Worm (Caenorhabditis elegans) whole organism, young adult: ENCODE data around the gene fbxa-215.

ENCODE experiments used
- B0019.2 ChIP-seq: fragments of 200-800 bp; sonication (Bioruptor generic); conservative IDR thresholded peaks from 2 replicates; pipeline ENCODE4 v1.3.6; 2022; ENCODE audit warnings: missing genetic modification reagents, missing genetic modification characterization, missing compliant biosample characterization
- B0261.1 ChIP-seq: sonication (generic microtip); optimal IDR thresholded peaks from 2 replicates; lab custom pipeline; 2016; ENCODE audit warnings: mild to moderate bottlenecking, missing genetic modification characterization, moderate library complexity, missing compliant biosample characterization
- C06A6.2 ChIP-seq: fragments of 200-800 bp; sonication (Bioruptor generic); conservative IDR thresholded peaks from 2 replicates; pipeline ENCODE4 v1.3.6; 2022; ENCODE audit warnings: missing genetic modification characterization, missing compliant biosample characterization
- F23B12.7 ChIP-seq: sonication (generic microtip); optimal IDR thresholded peaks from 2 replicates; lab custom pipeline; 2017; ENCODE audit warnings: missing genetic modification characterization, mild to moderate bottlenecking, missing compliant biosample characterization, antibody characterized with exemption, moderate library complexity; ENCODE audit not compliant: insufficient read depth
- F33H1.4 ChIP-seq: fragments of 200-800 bp; sonication (Bioruptor generic); IDR thresholded peaks from 2 replicates; pipeline ENCODE4 v1.3.6; 2022; ENCODE audit warnings: missing genetic modification reagents, missing genetic modification characterization, missing compliant biosample characterization
- F49E8.2 ChIP-seq: sonication (generic microtip); optimal IDR thresholded peaks from 3 replicates; lab custom pipeline; 2017; ENCODE audit warnings: missing genetic modification characterization, mild to moderate bottlenecking, missing compliant biosample characterization, antibody characterized with exemption, moderate library complexity; ENCODE audit not compliant: insufficient read depth
- F55B11.4 ChIP-seq: sonication (generic microtip); optimal IDR thresholded peaks from 2 replicates; lab custom pipeline; 2016; ENCODE audit warnings: missing compliant biosample characterization, missing genetic modification characterization, borderline replicate concordance; ENCODE audit not compliant: insufficient read depth
- K11D2.4 ChIP-seq: fragments of 200-800 bp; sonication (Bioruptor generic); IDR thresholded peaks from 2 replicates; pipeline ENCODE4 v1.3.6; 2022; ENCODE audit warnings: missing genetic modification reagents, missing genetic modification characterization, missing compliant biosample characterization
- K12H6.12 ChIP-seq: fragments of 200-800 bp; sonication (Bioruptor generic); optimal IDR thresholded peaks from 2 replicates; lab custom pipeline; 2018; ENCODE audit warnings: mild to moderate bottlenecking, missing genetic modification characterization, missing compliant biosample characterization
- T26A5.8 ChIP-seq: sonication (generic microtip); optimal IDR thresholded peaks from 2 replicates; lab custom pipeline; 2016; ENCODE audit warnings: missing genetic modification characterization, missing compliant biosample characterization
- ZK185.1 ChIP-seq: sonication (generic microtip); optimal IDR thresholded peaks from 2 replicates; lab custom pipeline; 2016; ENCODE audit warnings: mild to moderate bottlenecking, missing genetic modification characterization, missing compliant biosample characterization; ENCODE audit not compliant: poor library complexity, severe bottlenecking
- ama-1 ChIP-seq, 3 experiments: fragments of 150-350 bp in 1 of 3; sonication (generic microtip) in 2 of 3; optimal IDR thresholded peaks; 2 replicates each; lab custom pipeline; 2014 to 2018; ENCODE audit warnings: missing biosample characterization in 2 of 3, missing genetic modification characterization in 2 of 3, missing genetic modification reagents in 2 of 3
- athp-1 ChIP-seq: sonication (generic microtip); optimal IDR thresholded peaks from 2 replicates; lab custom pipeline; 2017; ENCODE audit warnings: mild to moderate bottlenecking, missing genetic modification characterization, missing compliant biosample characterization
- attf-5 ChIP-seq: fragments of 200-800 bp; sonication (Bioruptor generic); optimal IDR thresholded peaks from 2 replicates; lab custom pipeline; 2018; ENCODE audit warnings: mild to moderate bottlenecking, missing genetic modification characterization, missing compliant biosample characterization
- cebp-1 ChIP-seq, 2 experiments: fragments of 200-800 bp in 1 of 2; sonication (Bioruptor generic) in 1 of 2; sonication (generic microtip) in 1 of 2; IDR thresholded peaks in 1 of 2; optimal IDR thresholded peaks in 1 of 2; 2 replicates each; pipeline versions ENCODE4 v1.3.6 to Lab custom; 2017 to 2022; ENCODE audit warnings: missing compliant biosample characterization in 2 of 2, missing genetic modification characterization in 2 of 2, mild to moderate bottlenecking in 1 of 2, missing genetic modification reagents in 1 of 2, moderate library complexity in 1 of 2
- ceh-27 ChIP-seq: fragments of 200-800 bp; sonication (Bioruptor generic); optimal IDR thresholded peaks from 2 replicates; lab custom pipeline; 2018; ENCODE audit warnings: mild to moderate bottlenecking, missing genetic modification characterization, moderate library complexity, missing compliant biosample characterization
- ceh-40 ChIP-seq: fragments of 200-800 bp; sonication (Bioruptor generic); IDR thresholded peaks from 2 replicates; pipeline ENCODE4 v1.3.6; 2022; ENCODE audit warnings: missing genetic modification characterization, missing compliant biosample characterization
- dpff-1 ChIP-seq: sonication (generic microtip); optimal IDR thresholded peaks from 2 replicates; lab custom pipeline; 2017; ENCODE audit warnings: mild to moderate bottlenecking, missing genetic modification characterization, missing compliant biosample characterization
- efl-1 ChIP-seq: fragments of 150-350 bp; optimal IDR thresholded peaks from 2 replicates; lab custom pipeline; 2014; ENCODE audit warnings: missing biosample characterization, missing genetic modification reagents, missing genetic modification characterization
- him-1 ChIP-seq: sonication (generic microtip); optimal IDR thresholded peaks from 2 replicates; lab custom pipeline; 2016; ENCODE audit warnings: missing genotype, missing genetic modification reagents, missing genetic modification characterization, missing compliant biosample characterization
- hmg-1.2 ChIP-seq: fragments of 200-800 bp; sonication (Bioruptor generic); IDR thresholded peaks from 2 replicates; pipeline ENCODE4 v1.3.6; 2022; ENCODE audit warnings: missing genetic modification reagents, missing genetic modification characterization, missing compliant biosample characterization
- lag-1 ChIP-seq: fragments of 200-800 bp; sonication (Bioruptor generic); IDR thresholded peaks from 2 replicates; pipeline ENCODE4 v1.3.6; 2022; ENCODE audit warnings: missing genetic modification reagents, missing genetic modification characterization, missing compliant biosample characterization
- lin-26 ChIP-seq: fragments of 200-800 bp; sonication (Bioruptor generic); IDR thresholded peaks from 2 replicates; pipeline ENCODE4 v1.3.6; 2022; ENCODE audit warnings: missing genetic modification reagents, missing genetic modification characterization, missing compliant biosample characterization
- lin-54 ChIP-seq: fragments of 200-800 bp; sonication (Bioruptor generic); optimal IDR thresholded peaks from 2 replicates; lab custom pipeline; 2018; ENCODE audit warnings: mild to moderate bottlenecking, missing genetic modification characterization, missing compliant biosample characterization
- lir-1 ChIP-seq: fragments of 200-800 bp; sonication (Bioruptor generic); conservative IDR thresholded peaks from 2 replicates; pipeline ENCODE4 v1.3.6; 2022; ENCODE audit warnings: missing genetic modification reagents, missing genetic modification characterization, missing compliant biosample characterization
- lsl-1 ChIP-seq: fragments of 200-800 bp; sonication (Bioruptor generic); optimal IDR thresholded peaks from 2 replicates; lab custom pipeline; 2018; ENCODE audit warnings: mild to moderate bottlenecking, missing genetic modification characterization, moderate library complexity, missing compliant biosample characterization
- madf-8 ChIP-seq: fragments of 200-800 bp; sonication (Bioruptor generic); conservative IDR thresholded peaks from 2 replicates; pipeline ENCODE4 v1.3.6; 2022; ENCODE audit warnings: missing genetic modification reagents, missing genetic modification characterization, missing compliant biosample characterization
- mel-28 ChIP-seq: sonication (generic microtip); optimal IDR thresholded peaks from 2 replicates; lab custom pipeline; 2016; ENCODE audit warnings: borderline replicate concordance, mild to moderate bottlenecking, missing genetic modification characterization, missing compliant biosample characterization
- mes-4 ChIP-seq: sonication (generic microtip); optimal IDR thresholded peaks from 2 replicates; lab custom pipeline; 2016; ENCODE audit warnings: missing genotype, missing genetic modification characterization, missing compliant biosample characterization
- mxl-1 ChIP-seq: sonication (generic microtip); optimal IDR thresholded peaks from 2 replicates; lab custom pipeline; 2016; ENCODE audit warnings: missing genetic modification characterization, missing compliant biosample characterization
- nhr-179 ChIP-seq: sonication (generic microtip); optimal IDR thresholded peaks from 2 replicates; lab custom pipeline; 2016; ENCODE audit warnings: mild to moderate bottlenecking, missing genetic modification characterization, missing compliant biosample characterization
- nhr-90 ChIP-seq: sonication (generic microtip); optimal IDR thresholded peaks from 2 replicates; lab custom pipeline; 2016; ENCODE audit warnings: missing genotype, mild to moderate bottlenecking, missing genetic modification characterization, missing compliant biosample characterization
- pbrm-1 ChIP-seq: fragments of 200-800 bp; sonication (Bioruptor generic); IDR thresholded peaks from 2 replicates; pipeline ENCODE4 v1.3.6; 2022; ENCODE audit warnings: missing genetic modification reagents, missing genetic modification characterization, missing compliant biosample characterization
- rcor-1 ChIP-seq: fragments of 200-800 bp; sonication (Bioruptor generic); IDR thresholded peaks from 2 replicates; pipeline ENCODE4 v1.3.6; 2022; ENCODE audit warnings: missing genetic modification reagents, missing genetic modification characterization, missing compliant biosample characterization
- rec-8 ChIP-seq, 2 experiments: sonication (generic microtip); optimal IDR thresholded peaks; 2 replicates each; lab custom pipeline; 2016; ENCODE audit warnings: mild to moderate bottlenecking in 2 of 2, missing genetic modification characterization in 2 of 2, missing genetic modification reagents in 2 of 2, missing genotype in 2 of 2, missing biosample characterization in 1 of 2, missing compliant biosample characterization in 1 of 2, moderate library complexity in 1 of 2
- rpc-1 ChIP-seq, 2 experiments: fragments of 150-350 bp in 1 of 2; sonication (generic microtip) in 1 of 2; optimal IDR thresholded peaks; 2 replicates each; lab custom pipeline; 2014 to 2018; ENCODE audit warnings: missing biosample characterization in 1 of 2, missing genetic modification characterization in 1 of 2, missing genetic modification reagents in 1 of 2, missing genotype in 1 of 2
- snpc-1.3 ChIP-seq: sonication (generic microtip); optimal IDR thresholded peaks from 2 replicates; lab custom pipeline; 2017; ENCODE audit warnings: missing genetic modification characterization, mild to moderate bottlenecking, missing compliant biosample characterization, antibody characterized with exemption, moderate library complexity, missing genotype, missing genetic modification reagents; ENCODE audit not compliant: insufficient read depth
- snpc-4 ChIP-seq, 5 experiments: fragments of 150-350 bp in 1 of 5; sonication (generic microtip) in 4 of 5; optimal IDR thresholded peaks; 2 replicates each; lab custom pipeline; 2014 to 2018; ENCODE audit warnings: missing genetic modification characterization in 5 of 5, missing biosample characterization in 3 of 5, antibody characterized with exemption in 2 of 5, mild to moderate bottlenecking in 2 of 5, missing compliant biosample characterization in 2 of 5, missing genotype in 2 of 5, moderate library complexity in 2 of 5, missing genetic modification reagents in 1 of 5
- tbp1 ChIP-seq: fragments of 200-800 bp; sonication (Bioruptor generic); optimal IDR thresholded peaks from 2 replicates; lab custom pipeline; 2018; ENCODE audit warnings: mild to moderate bottlenecking, missing genetic modification characterization, missing compliant biosample characterization
- unc-130 ChIP-seq: sonication (generic microtip); optimal IDR thresholded peaks from 2 replicates; lab custom pipeline; 2016; ENCODE audit warnings: missing genetic modification reagents, missing genetic modification characterization, missing compliant biosample characterization
- unc-62 ChIP-seq: fragments of 150-350 bp; optimal IDR thresholded peaks from 2 replicates; lab custom pipeline; 2014; ENCODE audit warnings: missing biosample characterization, missing genetic modification reagents, missing genetic modification characterization
- ztf-18 ChIP-seq: sonication (generic microtip); optimal IDR thresholded peaks from 2 replicates; lab custom pipeline; 2016; ENCODE audit warnings: missing genotype, mild to moderate bottlenecking, missing genetic modification characterization, missing compliant biosample characterization
- ztf-22 ChIP-seq: fragments of 200-800 bp; sonication (Bioruptor generic); optimal IDR thresholded peaks from 2 replicates; lab custom pipeline; 2018; ENCODE audit warnings: mild to moderate bottlenecking, missing genetic modification characterization, moderate library complexity, missing compliant biosample characterization
- ztf-6 ChIP-seq: fragments of 200-800 bp; sonication (Bioruptor generic); IDR thresholded peaks from 2 replicates; pipeline ENCODE4 v1.3.6; 2022; ENCODE audit warnings: missing genetic modification reagents, missing genetic modification characterization, missing compliant biosample characterization

Gene fbxa-215

DNA sequence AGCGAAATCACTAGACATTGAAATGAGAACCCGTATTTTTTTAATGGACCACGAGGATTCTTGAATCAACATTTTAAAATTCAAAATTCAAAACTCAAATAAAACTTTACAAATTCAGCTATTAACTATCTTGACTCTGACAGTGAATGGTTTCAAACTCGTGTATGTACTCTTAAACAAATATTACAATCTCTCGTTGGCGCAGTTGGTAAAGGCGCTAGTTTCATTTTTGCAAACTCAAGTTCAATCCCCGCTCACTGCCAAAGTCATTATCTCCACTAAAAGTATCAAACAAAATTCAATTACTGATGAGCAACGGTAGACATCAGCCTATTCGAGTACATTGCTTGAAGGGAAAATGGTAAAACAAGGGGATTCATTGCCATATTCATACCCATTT lies 34.8 kb upstream of the fbxa-215 start (continued):
- TF ChIP-seq snpc-1.3 (tag; lab: Kevin White, UChicago) (peak; percentile 86), B0261.1 (tag; lab: Kevin White, UChicago) (peak; percentile 79), lag-1 (GFP tag; lab: Robert Waterston, UW) (no peak), unc-62 (GFP tag; lab: Kevin White, UChicago) (no peak), ztf-22 (GFP tag; lab: Kevin White, UChicago) (peak; percentile 31), lsl-1 (GFP tag; lab: Kevin White, UChicago) (peak; percentile 30), hmg-1.2 (GFP tag; lab: Robert Waterston, UW) (peak; percentile 52), rcor-1 (GFP tag; lab: Robert Waterston, UW) (no peak), F49E8.2 (tag; lab: Kevin White, UChicago) (peak; percentile 60), snpc-4 (GFP tag; optimal IDR thresholded peaks at IDR 0.05; lab: Kevin White, UChicago) (peak; percentile 86), snpc-4 (tag; optimal IDR thresholded peaks at IDR 0.05; lab: Kevin White, UChicago) (peak; percentile 4 to 96 (median 92)), K11D2.4 (GFP tag; lab: Robert Waterston, UW) (no peak), dpff-1 (no peak), tbp1 (GFP tag; lab: Kevin White, UChicago) (peak; percentile 96), F33H1.4 (0 out of 2 replicates have a peak, but pooled peaks have one; percentile 12), rec-8 (tag; optimal IDR thresholded peaks at IDR 0.05; lab: Kevin White, UChicago) (peak; percentile 33 to 66), madf-8 (GFP tag; lab: Robert Waterston, UW) (no peak), efl-1 (GFP tag; lab: Kevin White, UChicago) (peak; percentile 2), F55B11.4 (tag; lab: Kevin White, UChicago) (no peak), ztf-18 (tag; lab: Kevin White, UChicago) (peak; percentile 81), ceh-27 (GFP tag; lab: Kevin White, UChicago) (peak; percentile 20), ama-1 (optimal IDR thresholded peaks at IDR 0.05; lab: Kevin White, UChicago) (no peak), ama-1 (GFP tag; optimal IDR thresholded peaks at IDR 0.05; lab: Kevin White, UChicago) (peak; percentile 57 to 92), mel-28 (no peak), pbrm-1 (0 out of 2 replicates have a peak, but pooled peaks have one; percentile 37), rpc-1 (optimal IDR thresholded peaks at IDR 0.05; lab: Kevin White, UChicago) (peak; percentile 79), rpc-1 (tag; optimal IDR thresholded peaks at IDR 0.05; lab: Kevin White, UChicago) (peak; percentile 96), lin-26 (GFP tag; lab: Robert Waterston, UW) (peak; percentile 82), K12H6.12 (tag; lab: Kevin White, UChicago) (no peak), him-1 (tag; lab: Kevin White, UChicago) (peak; percentile 66), F23B12.7 (tag; lab: Kevin White, UChicago) (peak; percentile 34), ceh-40 (0 out of 2 replicates have a peak, but pooled peaks have one; percentile 21), C06A6.2 (no peak), cebp-1 (GFP tag; IDR thresholded peaks at IDR 0.05; lab: Robert Waterston, UW) (0 out of 2 replicates have a peak, but pooled peaks have one; percentile 18), cebp-1 (tag; optimal IDR thresholded peaks at IDR 0.05; lab: Kevin White, UChicago) (peak; percentile 26), T26A5.8 (no peak), mes-4 (tag; lab: Kevin White, UChicago) (peak; percentile 7), B0019.2 (GFP tag; lab: Robert Waterston, UW) (no peak), athp-1 (tag; lab: Kevin White, UChicago) (peak; percentile 80), attf-5 (GFP tag; lab: Kevin White, UChicago) (peak; percentile 27), lin-54 (GFP tag; lab: Kevin White, UChicago) (peak; percentile 26), nhr-179 (tag; lab: Kevin White, UChicago) (no peak), ZK185.1 (peak; percentile 74), lir-1 (GFP tag; lab: Robert Waterston, UW) (0 out of 2 replicates have a peak, but pooled peaks have one; percentile 28), ztf-6 (GFP tag; lab: Robert Waterston, UW) (0 out of 2 replicates have a peak, but pooled peaks have one; percentile 17), nhr-90 (peak; percentile 65), unc-130 (GFP tag; lab: Kevin White, UChicago) (no peak), mxl-1 (tag; lab: Kevin White, UChicago) (peak; percentile 9)
